Fruit fly (Drosophila melanogaster) S2 (cell line): ENCODE measurements around the gene CG3651.

ENCODE experiments used
- CG8478 ChIP-seq: fragments of >200 bp; optimal IDR thresholded peaks from 2 replicates; lab custom pipeline; 2018
- CTCF ChIP-seq, 2 experiments: fragments of >200 bp; optimal IDR thresholded peaks; 2 replicates each; lab custom pipeline; 2018

DNA sequence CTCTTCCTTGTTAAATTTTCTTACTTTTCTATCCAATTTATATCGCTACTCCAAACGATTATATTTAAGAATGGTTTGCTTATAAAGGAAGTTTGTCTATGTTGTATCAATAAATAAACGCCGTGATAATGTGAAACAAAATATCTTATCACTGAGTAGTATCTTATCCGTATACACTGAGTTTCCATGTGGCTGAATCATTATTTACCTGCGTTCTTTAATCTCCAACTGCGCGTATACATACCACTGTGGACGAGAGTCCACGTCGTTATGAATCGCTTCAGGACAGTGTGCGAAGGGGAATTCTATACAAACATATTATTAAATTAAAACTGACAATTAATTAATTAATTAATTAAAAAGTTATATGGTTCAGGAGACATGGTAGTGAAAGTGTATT lies 18.2 kb downstream of the CG3651 start:
- TF ChIP-seq CG8478 (lab: Kevin White, UChicago): no peak
- no peak for TF ChIP-seq CTCF (optimal IDR thresholded peaks at IDR 0.05; lab: Kevin White, UChicago)
